Worm (Caenorhabditis elegans): Measurements from ENCODE around the gene srlf-7.

srlf-7 gene

DNA sequence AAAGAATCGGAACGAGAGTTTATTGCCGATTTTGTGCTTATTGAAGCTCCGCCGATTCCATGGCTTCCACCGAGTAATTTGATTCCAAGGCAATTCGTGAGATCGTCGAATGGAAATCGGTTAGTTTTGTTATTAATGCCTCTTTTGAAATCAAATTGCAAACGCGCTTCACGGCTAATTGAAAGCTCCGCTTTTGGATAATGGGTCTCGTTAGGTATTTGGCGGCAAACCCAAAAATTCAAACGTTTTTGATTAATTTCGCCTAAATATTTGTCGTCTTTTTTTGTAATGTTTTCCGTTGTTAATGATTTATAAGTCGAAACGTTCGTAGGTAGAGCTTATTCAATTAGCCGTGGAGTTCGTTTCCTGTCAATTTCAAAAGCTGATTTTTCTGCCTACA is 29.5 kb upstream of the srlf-7 start:
- TF ChIP-seq eor-1 (tag; optimal IDR thresholded peaks at IDR 0.05), result no peak
- no peak for TF ChIP-seq fkh-2 (tag; optimal IDR thresholded peaks at IDR 0.05)
- no peak for TF ChIP-seq ama-1 (optimal IDR thresholded peaks at IDR 0.05)

- no peak for TF ChIP-seq ceh-28 (tag; optimal IDR thresholded peaks at IDR 0.05)
- no peak for TF ChIP-seq tbx-2 (tag; optimal IDR thresholded peaks at IDR 0.05)
- TF ChIP-seq pha-4 (tag; optimal IDR thresholded peaks at IDR 0.05), result no peak
- TF ChIP-seq R02D3.7 (tag; optimal IDR thresholded peaks at IDR 0.05), result no peak
- TF ChIP-seq lin-39 (tag; optimal IDR thresholded peaks at IDR 0.05), result no peak
- no peak for TF ChIP-seq nhr-25 (tag; optimal IDR thresholded peaks at IDR 0.05)
- TF ChIP-seq jun-1 (tag; optimal IDR thresholded peaks at IDR 0.05), result no peak
- TF ChIP-seq lin-15B (tag; optimal IDR thresholded peaks at IDR 0.05), result peak; percentile 34
- TF ChIP-seq ztf-4 (tag; optimal IDR thresholded peaks at IDR 0.05), result no peak
- TF ChIP-seq nhr-237 (tag; optimal IDR thresholded peaks at IDR 0.05), result no peak
- TF ChIP-seq daf-12 (tag; optimal IDR thresholded peaks at IDR 0.05), result no peak
- no peak for TF ChIP-seq ZK546.5 (tag; optimal IDR thresholded peaks at IDR 0.05)
- no peak for TF ChIP-seq eor-1 (tag; optimal IDR thresholded peaks at IDR 0.05)
- TF ChIP-seq nhr-76 (tag; optimal IDR thresholded peaks at IDR 0.05), result no peak
- no peak for TF ChIP-seq elt-3 (tag; optimal IDR thresholded peaks at IDR 0.05)
- TF ChIP-seq mdl-1 (tag; optimal IDR thresholded peaks at IDR 0.05), result no peak
- TF ChIP-seq nfya-1 (tag; optimal IDR thresholded peaks at IDR 0.05; ENCODE audit: insufficient read depth), result peak; percentile 34
- no peak for TF ChIP-seq ceh-16 (tag; optimal IDR thresholded peaks at IDR 0.05)
Observed at ce11 chrIV:7165723-7166122, 23.4 kb upstream of the srlf-7 start, which contains the start of gene rpc-1. TSS of gene rpc-1 (minus strand) at chrIV:7165748.

DNA sequence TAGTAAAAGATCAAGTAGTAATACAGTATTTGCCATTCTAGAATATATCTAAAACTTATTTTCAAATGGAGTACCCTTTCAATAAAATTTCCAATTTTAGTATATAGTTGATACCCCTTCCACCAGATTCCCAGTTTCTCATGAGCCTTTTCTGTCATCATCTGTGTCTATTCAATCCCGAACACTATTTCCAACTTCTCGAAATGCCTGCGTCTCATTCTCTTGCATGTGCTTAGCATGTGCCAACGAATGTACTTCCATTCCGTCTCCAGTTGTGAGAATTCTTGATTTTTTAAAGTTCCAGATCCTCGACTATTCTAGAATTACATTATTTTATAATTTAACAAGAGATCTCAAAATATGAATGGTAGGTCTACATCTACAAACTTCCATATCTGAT is 22.5 kb upstream of the srlf-7 start, which contains the start of gene C42D4.18:
C42D4.18 (plus strand) TSS at position 231 of the 400 bp plus-strand sequence.
- TF ChIP-seq pqm-1 (tag; optimal IDR thresholded peaks at IDR 0.05), result no peak
- no peak for TF ChIP-seq nhr-76 (tag; optimal IDR thresholded peaks at IDR 0.05)
- TF ChIP-seq fkh-2 (tag; optimal IDR thresholded peaks at IDR 0.05), result no peak
- no peak for TF ChIP-seq aly-2 (tag; optimal IDR thresholded peaks at IDR 0.05)
- TF ChIP-seq tbx-2 (tag; optimal IDR thresholded peaks at IDR 0.05), result no peak
- no peak for TF ChIP-seq jun-1 (tag; optimal IDR thresholded peaks at IDR 0.05)
- TF ChIP-seq eor-1 (tag; optimal IDR thresholded peaks at IDR 0.05), result no peak
- no peak for TF ChIP-seq egl-5 (tag; optimal IDR thresholded peaks at IDR 0.05)
- no peak for TF ChIP-seq lsy-12 (tag; optimal IDR thresholded peaks at IDR 0.05)
- TF ChIP-seq nhr-11 (tag; optimal IDR thresholded peaks at IDR 0.05), result no peak
- TF ChIP-seq ceh-28 (tag; optimal IDR thresholded peaks at IDR 0.05), result no peak
- peak; percentile 4 for TF ChIP-seq lin-15B (tag; optimal IDR thresholded peaks at IDR 0.05)
- TF ChIP-seq mml-1 (tag; optimal IDR thresholded peaks at IDR 0.05), result peak; percentile 51
- no peak for TF ChIP-seq snpc-4 (tag; optimal IDR thresholded peaks at IDR 0.05)
- no peak for TF ChIP-seq egl-27 (tag; optimal IDR thresholded peaks at IDR 0.05)
- TF ChIP-seq elt-1 (tag; optimal IDR thresholded peaks at IDR 0.05), result no peak
- TF ChIP-seq mdl-1 (tag; optimal IDR thresholded peaks at IDR 0.05), result no peak
- no peak for TF ChIP-seq elt-3 (tag; optimal IDR thresholded peaks at IDR 0.05)
- TF ChIP-seq ceh-9 (tag; optimal IDR thresholded peaks at IDR 0.05), result no peak
- peak; percentile 43 for TF ChIP-seq nfya-1 (tag; optimal IDR thresholded peaks at IDR 0.05; ENCODE audit: insufficient read depth)
- no peak for TF ChIP-seq unc-62 (GFP tag; optimal IDR thresholded peaks at IDR 0.05)
- no peak for TF ChIP-seq nhr-67 (tag; optimal IDR thresholded peaks at IDR 0.05)
- no peak for TF ChIP-seq nhr-237 (tag; optimal IDR thresholded peaks at IDR 0.05)
- TF ChIP-seq ama-1 (optimal IDR thresholded peaks at IDR 0.05), result no peak
- no peak for TF ChIP-seq pha-4 (tag; optimal IDR thresholded peaks at IDR 0.05)
- TF ChIP-seq ztf-4 (tag; optimal IDR thresholded peaks at IDR 0.05), result no peak
- TF ChIP-seq hmg-11 (tag; optimal IDR thresholded peaks at IDR 0.05), result peak; percentile 36

DNA sequence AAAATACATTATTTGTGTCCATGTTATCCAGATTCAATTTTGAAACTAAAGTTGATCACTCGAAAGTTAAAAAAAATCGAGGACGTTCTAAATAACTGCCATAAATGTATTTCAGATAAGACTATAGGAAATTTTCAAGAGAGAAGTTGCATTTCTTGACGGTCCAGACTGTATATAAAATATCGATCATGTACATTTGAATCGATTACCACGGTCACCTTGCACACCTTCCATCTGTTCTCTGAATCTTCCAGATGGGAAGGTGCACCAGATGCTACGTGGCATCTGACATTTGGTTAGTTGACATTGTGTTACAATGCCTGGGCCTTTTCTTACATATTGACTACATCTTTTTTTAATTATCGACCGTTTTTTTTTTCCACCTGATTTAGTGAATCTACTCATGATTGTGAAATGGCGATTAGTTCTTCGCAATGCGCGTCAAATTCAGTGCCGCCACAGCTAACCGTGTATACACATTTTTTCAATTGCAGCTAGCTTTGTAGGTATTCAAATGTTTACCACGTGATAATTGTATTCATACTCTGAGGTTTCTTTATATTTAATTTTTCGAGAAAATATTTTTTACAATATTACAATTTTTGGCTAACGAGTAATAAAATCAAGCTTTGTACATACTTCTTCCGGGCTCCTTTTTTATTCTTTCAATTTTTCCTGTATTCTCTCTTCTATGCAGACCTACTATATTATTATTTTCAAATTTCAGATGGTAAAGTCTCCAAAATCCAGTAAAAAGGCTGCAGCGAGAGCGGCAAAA is 20.9 kb upstream of the srlf-7 start, which contains the start of gene skr-16:
skr-16 (plus strand) TSS at position 728 of the 778 bp plus-strand sequence.
- TF ChIP-seq fkh-2 (tag; optimal IDR thresholded peaks at IDR 0.05) (no peak), hmg-11 (tag; optimal IDR thresholded peaks at IDR 0.05) (peak; percentile 44), nhr-12 (tag; optimal IDR thresholded peaks at IDR 0.05) (no peak), unc-62 (GFP tag; optimal IDR thresholded peaks at IDR 0.05) (no peak), pqm-1 (tag; optimal IDR thresholded peaks at IDR 0.05) (peak; percentile 3), unc-39 (tag; optimal IDR thresholded peaks at IDR 0.05) (no peak), elt-2 (tag; optimal IDR thresholded peaks at IDR 0.05) (peak; percentile 12), nhr-237 (tag; optimal IDR thresholded peaks at IDR 0.05) (no peak), ceh-16 (tag; optimal IDR thresholded peaks at IDR 0.05) (no peak), snpc-4 (tag; optimal IDR thresholded peaks at IDR 0.05) (no peak), pha-4 (tag; optimal IDR thresholded peaks at IDR 0.05) (no peak), sea-2 (GFP tag; optimal IDR thresholded peaks at IDR 0.05) (no peak), nhr-43 (tag; optimal IDR thresholded peaks at IDR 0.05; ENCODE audit: poor library complexity, severe bottlenecking) (no peak), nhr-25 (tag; optimal IDR thresholded peaks at IDR 0.05) (no peak), fkh-10 (GFP tag; optimal IDR thresholded peaks at IDR 0.05) (no peak)

Measured in whole organism, L3 larva.